Fruit fly (Drosophila melanogaster) whole organism, wandering third instar larva: Measurements from ENCODE around the gene Npc2d.
A peak's percentile ranks its signal among the peaks of the same experiment; 100 is the strongest.

Experiments used
- Abd-B ChIP-seq: fragments of >200 bp; optimal IDR thresholded peaks from 2 replicates; lab custom pipeline; 2017; ENCODE audit warnings: missing biosample characterization, missing genetic modification characterization
- CG32264 ChIP-seq: fragments of 200-800 bp; sonication (Bioruptor generic); optimal IDR thresholded peaks from 2 replicates; lab custom pipeline; 2016; ENCODE audit warnings: missing biosample characterization, missing genetic modification characterization
- CG9705 ChIP-seq: fragments of 200-800 bp; sonication (Bioruptor generic); optimal IDR thresholded peaks from 2 replicates; lab custom pipeline; 2018; ENCODE audit warnings: missing biosample characterization, mild to moderate bottlenecking, missing genetic modification characterization
- CrebA ChIP-seq: fragments of 200-800 bp; sonication (Bioruptor generic); optimal IDR thresholded peaks from 2 replicates; lab custom pipeline; 2016; ENCODE audit warnings: missing biosample characterization, mild to moderate bottlenecking, missing genetic modification characterization, borderline replicate concordance
- Dfd ChIP-seq: fragments of >200 bp; optimal IDR thresholded peaks from 2 replicates; lab custom pipeline; 2017; ENCODE audit warnings: missing biosample characterization, missing genetic modification characterization
- Dif ChIP-seq: fragments of 200-275, 200-300 bp; sonication (Bioruptor generic); optimal IDR thresholded peaks from 2 replicates; lab custom pipeline; 2018; ENCODE audit warnings: missing biosample characterization, missing genetic modification characterization; ENCODE audit not compliant: partially characterized antibody
- HLH106 ChIP-seq: fragments of 200-800 bp; optimal IDR thresholded peaks from 3 replicates; lab custom pipeline; 2019; ENCODE audit warnings: missing biosample characterization, mild to moderate bottlenecking, missing genetic modification characterization, moderate library complexity
- Hnf4 ChIP-seq: fragments of 200-800 bp; sonication (Bioruptor generic); optimal IDR thresholded peaks from 2 replicates; lab custom pipeline; 2016; ENCODE audit warnings: missing biosample characterization, mild to moderate bottlenecking, missing genetic modification characterization
- Hr78 ChIP-seq: fragments of >200 bp; optimal IDR thresholded peaks from 2 replicates; lab custom pipeline; 2017; ENCODE audit warnings: missing biosample characterization, missing genetic modification characterization
- Hr83 ChIP-seq: fragments of 200-300 bp; sonication (Bioruptor generic); optimal IDR thresholded peaks from 2 replicates; lab custom pipeline; 2016; ENCODE audit warnings: missing biosample characterization, mild to moderate bottlenecking, missing genetic modification characterization, moderate library complexity; ENCODE audit not compliant: poor library complexity, severe bottlenecking
- Jra ChIP-seq: sonication (Bioruptor generic); optimal IDR thresholded peaks from 2 replicates; lab custom pipeline; 2016; ENCODE audit warnings: missing biosample characterization, missing genetic modification characterization
- N ChIP-seq: fragments of >200 bp; optimal IDR thresholded peaks from 2 replicates; lab custom pipeline; 2018; ENCODE audit warnings: missing biosample characterization, missing external identifiers, missing genetic modification characterization
- OdsH ChIP-seq: fragments of 200-800 bp; sonication (Bioruptor generic); optimal IDR thresholded peaks from 2 replicates; lab custom pipeline; 2016; ENCODE audit warnings: missing biosample characterization, mild to moderate bottlenecking, missing genetic modification characterization
- Sp1 ChIP-seq: fragments of 200-800 bp; sonication (Bioruptor generic); optimal IDR thresholded peaks from 3 replicates; lab custom pipeline; 2019; ENCODE audit warnings: missing biosample characterization, mild to moderate bottlenecking, missing genetic modification characterization, moderate library complexity
- Vsx2 ChIP-seq: fragments of 200-300, 225-300 bp; sonication (Bioruptor generic); optimal IDR thresholded peaks from 2 replicates; lab custom pipeline; 2018; ENCODE audit warnings: missing biosample characterization, missing genetic modification characterization; ENCODE audit not compliant: partially characterized antibody
- br ChIP-seq: fragments of 200-800 bp; sonication (Bioruptor generic); optimal IDR thresholded peaks from 2 replicates; lab custom pipeline; 2016; ENCODE audit warnings: missing biosample characterization, missing genetic modification characterization
- brk ChIP-seq: fragments of 200-800 bp; sonication (Bioruptor generic); optimal IDR thresholded peaks from 2 replicates; lab custom pipeline; 2016; ENCODE audit warnings: missing biosample characterization, mild to moderate bottlenecking, missing genetic modification characterization
- dl ChIP-seq, 2 experiments: fragments of 175-275, 200-275 bp in 1 of 2; fragments of 200-275 bp in 1 of 2; sonication (Bioruptor generic); optimal IDR thresholded peaks; lab custom pipeline; 2018; ENCODE audit warnings: mild to moderate bottlenecking in 2 of 2, missing biosample characterization in 2 of 2, missing genetic modification characterization in 2 of 2, moderate library complexity in 2 of 2; ENCODE audit not compliant: partially characterized antibody in 2 of 2, insufficient read depth in 1 of 2
- dmrt93B ChIP-seq: fragments of 200-800 bp; sonication (Bioruptor generic); optimal IDR thresholded peaks from 2 replicates; lab custom pipeline; 2018; ENCODE audit warnings: missing biosample characterization, mild to moderate bottlenecking, missing genetic modification characterization
- dsf ChIP-seq: sonication (Bioruptor generic); optimal IDR thresholded peaks from 2 replicates; lab custom pipeline; 2016; ENCODE audit warnings: missing biosample characterization, missing genetic modification characterization, borderline replicate concordance
- ey ChIP-seq: fragments of 200-800 bp; sonication (Bioruptor generic); optimal IDR thresholded peaks from 2 replicates; lab custom pipeline; 2016; ENCODE audit warnings: missing biosample characterization, missing genetic modification characterization
- foxo ChIP-seq, 2 experiments: fragments of 200-800 bp; sonication (Bioruptor generic); optimal IDR thresholded peaks; 2 replicates in 1 of 2; 3 replicates in 1 of 2; lab custom pipeline; 2016 to 2017; ENCODE audit warnings: missing biosample characterization in 2 of 2, missing genetic modification characterization in 2 of 2
- fru ChIP-seq: fragments of 200-800 bp; sonication (Bioruptor generic); optimal IDR thresholded peaks from 3 replicates; lab custom pipeline; 2016; ENCODE audit warnings: missing biosample characterization, mild to moderate bottlenecking, missing genetic modification characterization
- h ChIP-seq: fragments of 200-800 bp; sonication (Bioruptor generic); optimal IDR thresholded peaks from 3 replicates; lab custom pipeline; 2016; ENCODE audit warnings: missing biosample characterization, mild to moderate bottlenecking, missing genetic modification characterization
- jim ChIP-seq: fragments of 175-275, 200-325 bp; sonication (Bioruptor generic); optimal IDR thresholded peaks from 2 replicates; lab custom pipeline; 2016; ENCODE audit warnings: missing biosample characterization, mild to moderate bottlenecking, missing genetic modification characterization
- lola ChIP-seq: fragments of >200 bp; optimal IDR thresholded peaks from 2 replicates; lab custom pipeline; 2017; ENCODE audit warnings: missing biosample characterization, missing genetic modification characterization
- psq ChIP-seq: fragments of 200-800 bp; sonication (Bioruptor generic); optimal IDR thresholded peaks from 3 replicates; lab custom pipeline; 2017; ENCODE audit warnings: missing biosample characterization, mild to moderate bottlenecking, missing genetic modification characterization, moderate library complexity
- rgr ChIP-seq: fragments of 200-800 bp; sonication (Bioruptor generic); optimal IDR thresholded peaks from 3 replicates; lab custom pipeline; 2016; ENCODE audit warnings: missing biosample characterization, mild to moderate bottlenecking, missing genetic modification characterization
- sage ChIP-seq: fragments of 200-800 bp; sonication (Bioruptor generic); optimal IDR thresholded peaks from 2 replicates; lab custom pipeline; 2016; ENCODE audit warnings: missing biosample characterization, mild to moderate bottlenecking, missing genetic modification characterization
- sv ChIP-seq: fragments of 200-800 bp; sonication (Bioruptor generic); optimal IDR thresholded peaks from 3 replicates; lab custom pipeline; 2016; ENCODE audit warnings: missing biosample characterization, missing genetic modification characterization
- tai ChIP-seq: sonication (Bioruptor generic); optimal IDR thresholded peaks from 2 replicates; lab custom pipeline; 2016; ENCODE audit warnings: missing biosample characterization, missing genetic modification characterization
- usp ChIP-seq: fragments of >200 bp; optimal IDR thresholded peaks from 2 replicates; lab custom pipeline; 2017; ENCODE audit warnings: missing biosample characterization, missing genetic modification characterization
- woc ChIP-seq: sonication (Bioruptor generic); optimal IDR thresholded peaks from 2 replicates; lab custom pipeline; 2016; ENCODE audit warnings: missing biosample characterization, mild to moderate bottlenecking, missing genetic modification characterization

Npc2d gene

dm6 chr3R:10080699-10081098, 24.8 kb upstream of the Npc2d start:
- TF ChIP-seq sv (GFP tag; lab: Kevin White, UChicago) (no peak), Hr78 (no peak), HLH106 (tag; lab: Kevin White, UChicago) (no peak), N (GFP tag; lab: Kevin White, UChicago) (peak; percentile 22), Hr83 (GFP tag; lab: Kevin White, UChicago) (no peak), jim (GFP tag; lab: Kevin White, UChicago) (no peak), OdsH (peak; percentile 6), Jra (GFP tag; lab: Kevin White, UChicago) (peak; percentile 1), dmrt93B (GFP tag; lab: Kevin White, UChicago) (no peak), Dif (GFP tag; lab: Kevin White, UChicago) (no peak), rgr (GFP tag; lab: Kevin White, UChicago) (no peak), Dfd (GFP tag; lab: Kevin White, UChicago) (no peak), tai (GFP tag; lab: Kevin White, UChicago) (no peak), lola (no peak), Abd-B (no peak), fru (GFP tag; lab: Kevin White, UChicago) (peak; percentile 33), Vsx2 (GFP tag; lab: Kevin White, UChicago) (no peak)

- peak; percentile 24 for TF ChIP-seq brk (GFP tag; lab: Kevin White, UChicago)
- peak; percentile 20 for TF ChIP-seq woc (GFP tag; lab: Kevin White, UChicago)
- peak; percentile 57 for TF ChIP-seq Jra (GFP tag; lab: Kevin White, UChicago)
- peak; percentile 32 for TF ChIP-seq Dif (GFP tag; lab: Kevin White, UChicago)
- TF ChIP-seq h (GFP tag; lab: Kevin White, UChicago): peak; percentile 73
- TF ChIP-seq CrebA (GFP tag; lab: Kevin White, UChicago): no peak
- TF ChIP-seq jim (GFP tag; lab: Kevin White, UChicago): no peak
- peak; percentile 38 for TF ChIP-seq psq (GFP tag; lab: Kevin White, UChicago)
- TF ChIP-seq dl (GFP tag; optimal IDR thresholded peaks at IDR 0.05; lab: Kevin White, UChicago; ENCODE audit: insufficient read depth in 1 of 2, partially characterized antibody in 2 of 2): peak in 1 of 2 experiments; percentile 3
- peak; percentile 24 for TF ChIP-seq N (GFP tag; lab: Kevin White, UChicago)
- TF ChIP-seq dsf (GFP tag; lab: Kevin White, UChicago): peak; percentile 29
- peak; percentile 43 for TF ChIP-seq Sp1
- TF ChIP-seq tai (GFP tag; lab: Kevin White, UChicago): peak; percentile 53
- no peak for TF ChIP-seq usp (GFP tag; lab: Kevin White, UChicago)
- TF ChIP-seq lola: no peak
- TF ChIP-seq ey (GFP tag; lab: Kevin White, UChicago): peak; percentile 79
- peak; percentile 67 for TF ChIP-seq fru (GFP tag; lab: Kevin White, UChicago)
- peak in 1 of 2 experiments; percentile 75 for TF ChIP-seq foxo (GFP tag; optimal IDR thresholded peaks at IDR 0.05; lab: Kevin White, UChicago)
- peak; percentile 66 for TF ChIP-seq OdsH
- peak; percentile 71 for TF ChIP-seq Hnf4 (GFP tag; lab: Kevin White, UChicago)
- peak; percentile 52 for TF ChIP-seq br (GFP tag; lab: Kevin White, UChicago)
- TF ChIP-seq Dfd (GFP tag; lab: Kevin White, UChicago): no peak
- TF ChIP-seq HLH106 (tag; lab: Kevin White, UChicago): peak; percentile 58
- TF ChIP-seq rgr (GFP tag; lab: Kevin White, UChicago): peak; percentile 80
- TF ChIP-seq dmrt93B (GFP tag; lab: Kevin White, UChicago): peak; percentile 11
- no peak for TF ChIP-seq sv (GFP tag; lab: Kevin White, UChicago)
- TF ChIP-seq, all 38 proteins: peak for 20
These were observed 23.5 kb upstream of the Npc2d start for dm6 chr3R:10079267-10079987.

- no peak for TF ChIP-seq Vsx2 (GFP tag; lab: Kevin White, UChicago)
- no peak for TF ChIP-seq CG32264
- TF ChIP-seq jim (GFP tag; lab: Kevin White, UChicago): no peak
- no peak for TF ChIP-seq Jra (GFP tag; lab: Kevin White, UChicago)
- no peak for TF ChIP-seq Hr83 (GFP tag; lab: Kevin White, UChicago)
- TF ChIP-seq tai (GFP tag; lab: Kevin White, UChicago): no peak
- no peak for TF ChIP-seq dl (GFP tag; optimal IDR thresholded peaks at IDR 0.05; lab: Kevin White, UChicago; ENCODE audit: insufficient read depth in 1 of 2, partially characterized antibody in 2 of 2)
- no peak for TF ChIP-seq Hnf4 (GFP tag; lab: Kevin White, UChicago)
- TF ChIP-seq sage (GFP tag; lab: Kevin White, UChicago): no peak
- no peak for TF ChIP-seq CG9705 (GFP tag; lab: Kevin White, UChicago)
- TF ChIP-seq ey (GFP tag; lab: Kevin White, UChicago): no peak
- TF ChIP-seq fru (GFP tag; lab: Kevin White, UChicago): no peak
- no peak for TF ChIP-seq Sp1
- TF ChIP-seq N (GFP tag; lab: Kevin White, UChicago): no peak
- TF ChIP-seq br (GFP tag; lab: Kevin White, UChicago): no peak
- TF ChIP-seq CrebA (GFP tag; lab: Kevin White, UChicago): no peak
- no peak for TF ChIP-seq brk (GFP tag; lab: Kevin White, UChicago)
These were observed 22.7 kb upstream of the Npc2d start for dm6 chr3R:10078468-10079143.
